Fruit fly (Drosophila melanogaster): ENCODE measurements around the gene Ir75b.

Ir75b gene

DNA sequence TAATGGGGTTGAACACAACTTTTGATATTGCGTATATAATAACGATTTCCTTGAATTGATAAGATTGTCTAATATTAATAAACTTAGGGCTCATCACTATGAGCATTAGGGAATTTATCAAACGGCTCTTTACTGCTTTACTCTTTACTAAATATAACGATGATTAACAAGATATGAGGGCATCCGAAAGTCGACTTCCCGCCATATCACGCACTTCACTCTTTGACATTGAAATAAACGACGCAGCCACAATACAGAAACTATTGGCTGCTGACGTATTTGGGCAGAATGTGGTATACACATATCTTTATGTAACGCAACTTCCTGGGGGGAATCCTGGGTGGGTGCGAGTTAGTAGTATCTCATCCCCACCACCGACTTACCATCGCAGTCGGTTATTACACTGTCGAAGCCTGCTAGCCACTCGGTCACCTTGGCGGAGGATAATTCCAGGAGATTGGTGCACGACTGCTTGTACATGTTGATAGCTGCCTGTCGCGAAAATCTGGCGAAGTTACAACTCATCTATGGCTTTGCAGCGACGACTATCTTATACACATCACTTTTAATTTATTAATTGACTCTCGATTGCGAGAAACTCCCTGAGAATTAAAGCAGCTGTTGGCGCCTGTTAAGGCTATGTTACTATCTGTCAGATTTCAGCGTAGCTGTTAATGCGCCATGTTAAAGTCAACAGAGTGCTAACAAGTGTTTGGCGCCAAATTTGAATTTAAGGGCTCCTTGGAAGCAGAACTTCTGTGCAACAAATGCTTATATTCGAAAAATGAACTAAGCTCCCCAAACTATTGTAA lies 23.1 kb upstream of the Ir75b start, which contains the start of gene CG5567:
Gene CG5567 (minus strand): TSS at position 653 of the 812 bp plus-strand sequence.
- no peak for TF ChIP-seq CG8632 (GFP tag; optimal IDR thresholded peaks at IDR 0.05)
- peak; percentile 98 for TF ChIP-seq achi (GFP tag; optimal IDR thresholded peaks at IDR 0.05)
- TF ChIP-seq Smox (GFP tag; optimal IDR thresholded peaks at IDR 0.05) = no peak
- TF ChIP-seq CG6163 (GFP tag; IDR thresholded peaks at IDR 0.05) = no peak
- no peak for TF ChIP-seq Sox102F (GFP tag; optimal IDR thresholded peaks at IDR 0.05)
- TF ChIP-seq Hr4 (GFP tag; optimal IDR thresholded peaks at IDR 0.05) = no peak
- TF ChIP-seq Eip93F (GFP tag; optimal IDR thresholded peaks at IDR 0.05) = no peak
- no peak for TF ChIP-seq topi (GFP tag; optimal IDR thresholded peaks at IDR 0.05)
- TF ChIP-seq Gug (GFP tag; IDR thresholded peaks at IDR 0.05) = no peak
- no peak for TF ChIP-seq cyc (GFP tag; optimal IDR thresholded peaks at IDR 0.05)
- TF ChIP-seq fkh (GFP tag; optimal IDR thresholded peaks at IDR 0.05) = no peak
- TF ChIP-seq dac (GFP tag; optimal IDR thresholded peaks at IDR 0.05) = no peak
- peak; percentile 72 for TF ChIP-seq svp (GFP tag)
- TF ChIP-seq CG9139 (GFP tag; optimal IDR thresholded peaks at IDR 0.05) = no peak
- no peak for TF ChIP-seq CG6854 (GFP tag; optimal IDR thresholded peaks at IDR 0.05)
- TF ChIP-seq CG6808 (GFP tag; optimal IDR thresholded peaks at IDR 0.05) = no peak
- TF ChIP-seq CG8119 (GFP tag; IDR thresholded peaks at IDR 0.05) = no peak
- TF ChIP-seq CG3032 (tag; optimal IDR thresholded peaks at IDR 0.05) = peak; percentile 74
- TF ChIP-seq CG31627 (GFP tag; optimal IDR thresholded peaks at IDR 0.05) = no peak
- no peak for TF ChIP-seq CG4318 (GFP tag; optimal IDR thresholded peaks at IDR 0.05)
- peak; percentile 56 for TF ChIP-seq Eip78C (GFP tag)
- no peak for TF ChIP-seq Lpt (GFP tag; optimal IDR thresholded peaks at IDR 0.05)
- no peak for TF ChIP-seq Hr38 (GFP tag; optimal IDR thresholded peaks at IDR 0.05)
- no peak for TF ChIP-seq Ets96B (tag; optimal IDR thresholded peaks at IDR 0.05)
- TF ChIP-seq CG6792 (GFP tag; optimal IDR thresholded peaks at IDR 0.05) = no peak
- no peak for TF ChIP-seq CG11902 (GFP tag; optimal IDR thresholded peaks at IDR 0.05)
- no peak for TF ChIP-seq Eip75B (GFP tag; optimal IDR thresholded peaks at IDR 0.05)
- no peak for TF ChIP-seq fd59A (GFP tag; optimal IDR thresholded peaks at IDR 0.05)
- no peak for TF ChIP-seq Blimp-1 (GFP tag; optimal IDR thresholded peaks at IDR 0.05)
- TF ChIP-seq OdsH (GFP tag; optimal IDR thresholded peaks at IDR 0.05) = no peak
- no peak for TF ChIP-seq dsx (GFP tag; optimal IDR thresholded peaks at IDR 0.05; ENCODE audit: poor library complexity, severe bottlenecking)
- no peak for TF ChIP-seq spab (GFP tag; optimal IDR thresholded peaks at IDR 0.05)
- TF ChIP-seq lz (GFP tag; optimal IDR thresholded peaks at IDR 0.05) = no peak
- TF ChIP-seq Ets21C (GFP tag; optimal IDR thresholded peaks at IDR 0.05) = no peak
- TF ChIP-seq salr (GFP tag; optimal IDR thresholded peaks at IDR 0.05) = no peak
- TF ChIP-seq esn (GFP tag; optimal IDR thresholded peaks at IDR 0.05) = peak; percentile 16
- TF ChIP-seq CG1621 (tag; optimal IDR thresholded peaks at IDR 0.05) = no peak
- TF ChIP-seq CG16779 (tag; optimal IDR thresholded peaks at IDR 0.05) = no peak
- no peak for TF ChIP-seq CG15336 (GFP tag; IDR thresholded peaks at IDR 0.05)
- no peak for TF ChIP-seq CG3919 (GFP tag; optimal IDR thresholded peaks at IDR 0.05)
- no peak for TF ChIP-seq CG34406 (GFP tag; optimal IDR thresholded peaks at IDR 0.05)
- TF ChIP-seq fd85E (GFP tag; optimal IDR thresholded peaks at IDR 0.05) = no peak
- TF ChIP-seq CG11294 (GFP tag; IDR thresholded peaks at IDR 0.05) = no peak
- TF ChIP-seq Hr39 (GFP tag; optimal IDR thresholded peaks at IDR 0.05) = no peak
- no peak for TF ChIP-seq CG7368 (GFP tag; optimal IDR thresholded peaks at IDR 0.05)
- peak; percentile 28 for TF ChIP-seq CG32006 (GFP tag; optimal IDR thresholded peaks at IDR 0.05)
- TF ChIP-seq eg (GFP tag; IDR thresholded peaks at IDR 0.05) = peak; percentile 33; the same call in 1 of the 3 replicates
- TF ChIP-seq Met (GFP tag; optimal IDR thresholded peaks at IDR 0.05) = no peak
- TF ChIP-seq vri (GFP tag; optimal IDR thresholded peaks at IDR 0.05) = no peak
- no peak for TF ChIP-seq CG10669 (GFP tag; optimal IDR thresholded peaks at IDR 0.05)
- no peak for TF ChIP-seq CG11762 (GFP tag; optimal IDR thresholded peaks at IDR 0.05; ENCODE audit: insufficient read depth)
